Worm (Caenorhabditis elegans) whole organism, mixed stage, embryonic: ENCODE results near the gene sre-19.

ENCODE experiments used
- bed-3 ChIP-seq: fragments of 200-800 bp; sonication (Bioruptor generic); optimal IDR thresholded peaks from 3 replicates; lab custom pipeline; 2018; ENCODE audit warnings: mild to moderate bottlenecking, missing genetic modification characterization, moderate library complexity, missing compliant biosample characterization
- mep-1 ChIP-seq: fragments of 150-350 bp; optimal IDR thresholded peaks from 2 replicates; lab custom pipeline; 2017; ENCODE audit warnings: missing biosample characterization, missing genetic modification reagents, missing genetic modification characterization, inconsistent platforms
- nhr-12 ChIP-seq: fragments of 150-350 bp; optimal IDR thresholded peaks from 2 replicates; lab custom pipeline; 2014; ENCODE audit warnings: missing biosample characterization, missing genetic modification characterization
- nhr-237 ChIP-seq: fragments of 150-350 bp; optimal IDR thresholded peaks from 2 replicates; lab custom pipeline; 2014; ENCODE audit warnings: missing biosample characterization, missing genetic modification characterization
- snpc-4 ChIP-seq: fragments of 150-350 bp; optimal IDR thresholded peaks from 2 replicates; lab custom pipeline; 2014; ENCODE audit warnings: missing biosample characterization, missing genetic modification characterization
- unc-62 ChIP-seq: fragments of 150-350 bp; optimal IDR thresholded peaks from 2 replicates; lab custom pipeline; 2014; ENCODE audit warnings: missing biosample characterization, missing genetic modification reagents, missing genetic modification characterization
- ztf-11 ChIP-seq: fragments of 150-350 bp; optimal IDR thresholded peaks from 2 replicates; lab custom pipeline; 2014; ENCODE audit warnings: missing biosample characterization, missing genetic modification characterization

DNA sequence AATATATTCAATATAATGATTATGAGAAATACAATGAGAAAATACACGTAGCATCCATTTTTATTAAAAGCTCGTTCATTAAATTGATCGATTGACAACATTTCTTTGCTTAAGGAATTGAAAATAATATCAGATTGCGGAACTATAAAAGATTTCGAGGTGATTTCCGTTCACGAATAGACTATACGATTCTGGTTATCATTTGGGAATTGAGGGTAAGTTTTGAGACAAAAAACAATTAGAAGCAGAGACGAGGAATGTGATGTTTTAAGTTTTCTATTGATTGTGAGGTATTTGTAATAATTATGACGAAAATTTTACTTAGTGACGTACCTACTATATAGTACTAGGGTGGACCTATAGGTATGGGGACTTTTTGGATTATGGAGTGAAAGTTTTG is at the start of gene sre-19:
- TF ChIP-seq nhr-237 (tag; lab: Kevin White, UChicago): no peak
- TF ChIP-seq mep-1 (tag; lab: Kevin White, UChicago): no peak
- no peak for TF ChIP-seq snpc-4
- no peak for TF ChIP-seq nhr-12 (tag; lab: Kevin White, UChicago)
- no peak for TF ChIP-seq bed-3
- no peak for TF ChIP-seq ztf-11
- no peak for TF ChIP-seq unc-62 (GFP tag; lab: Kevin White, UChicago)
